Fruit fly (Drosophila melanogaster) whole organism, embryonic: ENCODE measurements around the gene CG14135.

Source experiments
- Asciz ChIP-seq: fragments of 200-800 bp; sonication (Bioruptor generic); optimal IDR thresholded peaks from 2 replicates; lab custom pipeline; 2017; ENCODE audit warnings: missing biosample characterization, mild to moderate bottlenecking, missing genetic modification characterization, missing genetic modification reagents
- Atf3 ChIP-seq: fragments of 200-800 bp; sonication (Bioruptor generic); optimal IDR thresholded peaks from 3 replicates; lab custom pipeline; 2016; ENCODE audit warnings: missing biosample characterization, missing genetic modification characterization
- BtbVII ChIP-seq: fragments of 200-800 bp; sonication (Bioruptor generic); optimal IDR thresholded peaks from 3 replicates; lab custom pipeline; 2017; ENCODE audit warnings: missing biosample characterization, mild to moderate bottlenecking, missing genetic modification characterization
- Bteb2 ChIP-seq: fragments of 200-800 bp; sonication (Bioruptor generic); optimal IDR thresholded peaks from 2 replicates; lab custom pipeline; 2016; ENCODE audit warnings: missing biosample characterization, missing genetic modification characterization
- CG10654 ChIP-seq: fragments of 200-800 bp; sonication (Bioruptor generic); optimal IDR thresholded peaks from 2 replicates; lab custom pipeline; 2016; ENCODE audit warnings: missing biosample characterization, missing genetic modification characterization
- CG11695 ChIP-seq: fragments of 200-800 bp; sonication (Bioruptor generic); IDR thresholded peaks from 3 replicates; pipeline ENCODE4 v1.3.6; 2022; ENCODE audit warnings: missing biosample characterization, missing genetic modification characterization
- CG1233 ChIP-seq: fragments of 200-800 bp; sonication (Bioruptor generic); optimal IDR thresholded peaks from 4 replicates; lab custom pipeline; 2018; ENCODE audit warnings: missing biosample characterization, mild to moderate bottlenecking, missing genetic modification characterization
- CG13123 ChIP-seq: fragments of 200-800 bp; sonication (Bioruptor generic); optimal IDR thresholded peaks from 2 replicates; lab custom pipeline; 2016; ENCODE audit warnings: missing biosample characterization, missing genetic modification characterization
- CG15696 ChIP-seq: fragments of 200-800 bp; sonication (Bioruptor generic); optimal IDR thresholded peaks from 2 replicates; lab custom pipeline; 2019; ENCODE audit warnings: missing biosample characterization, mild to moderate bottlenecking, missing genetic modification characterization, moderate library complexity
- CG1603 ChIP-seq: fragments of 200-800 bp; sonication (Bioruptor generic); optimal IDR thresholded peaks from 2 replicates; lab custom pipeline; 2019; ENCODE audit warnings: missing biosample characterization, mild to moderate bottlenecking, missing genetic modification characterization, moderate library complexity
- CG17361 ChIP-seq: fragments of 200-800 bp; sonication (Bioruptor generic); IDR thresholded peaks from 3 replicates; pipeline ENCODE4 v1.3.6; 2022; ENCODE audit warnings: missing biosample characterization, missing genetic modification characterization
- CG18619 ChIP-seq: fragments of 200-800 bp; sonication (Bioruptor generic); optimal IDR thresholded peaks from 3 replicates; lab custom pipeline; 2017; ENCODE audit warnings: missing biosample characterization, mild to moderate bottlenecking, missing genetic modification characterization
- CG2116 ChIP-seq: fragments of 200-800 bp; sonication (Bioruptor generic); optimal IDR thresholded peaks from 3 replicates; lab custom pipeline; 2018; ENCODE audit warnings: missing biosample characterization, mild to moderate bottlenecking, missing genetic modification characterization
- CG2202 ChIP-seq: fragments of 200-800 bp; sonication (Bioruptor generic); optimal IDR thresholded peaks from 2 replicates; lab custom pipeline; 2018; ENCODE audit warnings: missing biosample characterization, mild to moderate bottlenecking, missing genetic modification characterization
- CG31365 ChIP-seq: fragments of 200-800 bp; sonication (Bioruptor generic); optimal IDR thresholded peaks from 2 replicates; lab custom pipeline; 2018; ENCODE audit warnings: missing biosample characterization, mild to moderate bottlenecking, missing genetic modification characterization
- CG31388 ChIP-seq: fragments of 200-800 bp; sonication (Bioruptor generic); optimal IDR thresholded peaks from 2 replicates; lab custom pipeline; 2016; ENCODE audit warnings: missing biosample characterization, missing genetic modification characterization
- CG3163 ChIP-seq: fragments of 200-800 bp; sonication (Bioruptor generic); optimal IDR thresholded peaks from 3 replicates; lab custom pipeline; 2016; ENCODE audit warnings: missing biosample characterization, missing genetic modification characterization
- CG3726 ChIP-seq: fragments of 200-800 bp; sonication (Bioruptor generic); IDR thresholded peaks from 3 replicates; pipeline ENCODE4, ENCODE4 v1.3.6; 2022; ENCODE audit warnings: missing biosample characterization, missing genetic modification characterization
- CG5245 ChIP-seq: fragments of 200-800 bp; sonication (Bioruptor generic); optimal IDR thresholded peaks from 3 replicates; lab custom pipeline; 2016; ENCODE audit warnings: missing biosample characterization, missing genetic modification characterization
- CG5953 ChIP-seq: fragments of 200-800 bp; sonication (Bioruptor generic); IDR thresholded peaks from 2 replicates; pipeline ENCODE4 v1.3.6; 2022; ENCODE audit warnings: missing biosample characterization, missing genetic modification characterization
- CG8388 ChIP-seq: fragments of 200-800 bp; sonication (Bioruptor generic); optimal IDR thresholded peaks from 2 replicates; lab custom pipeline; 2019; ENCODE audit warnings: missing biosample characterization, mild to moderate bottlenecking, missing genetic modification characterization, moderate library complexity
- CG8765 ChIP-seq: fragments of 200-800 bp; sonication (Bioruptor generic); IDR thresholded peaks from 2 replicates; pipeline ENCODE4 v1.3.6; 2022; ENCODE audit warnings: missing biosample characterization, missing genetic modification characterization
- CG9797 ChIP-seq: fragments of 200-800 bp; sonication (Bioruptor generic); optimal IDR thresholded peaks from 3 replicates; lab custom pipeline; 2018; ENCODE audit warnings: missing biosample characterization, mild to moderate bottlenecking, missing genetic modification characterization
- CoRest ChIP-seq: fragments of 200-800 bp; sonication (Bioruptor generic); optimal IDR thresholded peaks from 3 replicates; lab custom pipeline; 2018; ENCODE audit warnings: missing biosample characterization, mild to moderate bottlenecking, missing genetic modification characterization, moderate library complexity
- Drgx ChIP-seq: fragments of 200-800 bp; sonication (Bioruptor generic); IDR thresholded peaks from 2 replicates; pipeline ENCODE4 v1.3.6; 2022; ENCODE audit warnings: missing biosample characterization, missing genetic modification characterization
- Hey ChIP-seq: fragments of 200-800 bp; sonication (Bioruptor generic); optimal IDR thresholded peaks from 3 replicates; lab custom pipeline; 2018; ENCODE audit warnings: missing biosample characterization, mild to moderate bottlenecking, missing genetic modification characterization
- Hmr ChIP-seq: fragments of 200-800 bp; sonication (Bioruptor generic); optimal IDR thresholded peaks from 3 replicates; lab custom pipeline; 2017; ENCODE audit warnings: mild to moderate bottlenecking, missing biosample characterization, missing genetic modification reagents, missing genetic modification characterization
- Lhr ChIP-seq: fragments of 200-800 bp; sonication (Bioruptor generic); optimal IDR thresholded peaks from 3 replicates; lab custom pipeline; 2017; ENCODE audit warnings: mild to moderate bottlenecking, missing biosample characterization, missing genetic modification reagents, missing genetic modification characterization
- Mad ChIP-seq: fragments of 200-800 bp; sonication (Bioruptor generic); optimal IDR thresholded peaks from 2 replicates; lab custom pipeline; 2016; ENCODE audit warnings: missing biosample characterization, missing genetic modification characterization
- Optix ChIP-seq: fragments of 200-800 bp; sonication (Bioruptor generic); IDR thresholded peaks from 3 replicates; pipeline ENCODE4 v1.3.6; 2022; ENCODE audit warnings: missing biosample characterization, missing genetic modification characterization
- Sry-δ ChIP-seq: fragments of 200-800 bp; sonication (Bioruptor generic); optimal IDR thresholded peaks from 2 replicates; lab custom pipeline; 2016; ENCODE audit warnings: missing biosample characterization, missing genetic modification characterization
- Tbp ChIP-seq: fragments of >200 bp; optimal IDR thresholded peaks from 2 replicates; lab custom pipeline; 2018; ENCODE audit warnings: missing biosample characterization, missing genetic modification characterization
- Vsx1 ChIP-seq: fragments of 200-800 bp; sonication (Bioruptor generic); optimal IDR thresholded peaks from 2 replicates; lab custom pipeline; 2017; ENCODE audit warnings: missing biosample characterization, mild to moderate bottlenecking, missing genetic modification characterization, missing genetic modification reagents
- Xrp1 ChIP-seq: fragments of 200-800 bp; sonication (Bioruptor generic); IDR thresholded peaks from 2 replicates; pipeline ENCODE4 v1.3.6; 2022; ENCODE audit warnings: missing biosample characterization, missing genetic modification characterization
- cato ChIP-seq: fragments of 200-800 bp; sonication (Bioruptor generic); optimal IDR thresholded peaks from 2 replicates; lab custom pipeline; 2016; ENCODE audit warnings: missing biosample characterization, missing genetic modification characterization, borderline replicate concordance
- chinmo ChIP-seq: fragments of 200-800 bp; sonication (Bioruptor generic); IDR thresholded peaks from 4 replicates; pipeline ENCODE4 v1.3.6; 2022; ENCODE audit warnings: missing biosample characterization, missing genetic modification characterization; ENCODE audit not compliant: partially characterized antibody
- ci ChIP-seq: fragments of 200-800 bp; sonication (Bioruptor generic); IDR thresholded peaks from 3 replicates; pipeline ENCODE4 v1.3.6; 2022; ENCODE audit warnings: missing biosample characterization, missing genetic modification characterization
- dpn ChIP-seq, 2 experiments: fragments of 200-800 bp; sonication (Bioruptor generic); optimal IDR thresholded peaks; 3 replicates each; lab custom pipeline; 2016; ENCODE audit warnings: missing biosample characterization in 2 of 2, missing genetic modification characterization in 2 of 2
- gce ChIP-seq: fragments of 200-800 bp; sonication (Bioruptor generic); IDR thresholded peaks from 3 replicates; pipeline ENCODE4 v1.3.6; 2022; ENCODE audit warnings: missing biosample characterization, missing genetic modification characterization
- hth ChIP-seq: fragments of >200 bp; optimal IDR thresholded peaks from 2 replicates; lab custom pipeline; 2017; ENCODE audit warnings: inconsistent platforms
- jigr1 ChIP-seq: fragments of 200-800 bp; sonication (Bioruptor generic); IDR thresholded peaks from 3 replicates; pipeline ENCODE4 v1.3.6; 2022; ENCODE audit warnings: missing biosample characterization, missing genetic modification characterization
- jumu ChIP-seq: fragments of 200-800 bp; sonication (Bioruptor generic); optimal IDR thresholded peaks from 3 replicates; lab custom pipeline; 2016; ENCODE audit warnings: missing biosample characterization, missing genetic modification characterization
- klu ChIP-seq: fragments of 200-800 bp; sonication (Bioruptor generic); IDR thresholded peaks from 2 replicates; pipeline ENCODE4 v1.3.6; 2022; ENCODE audit warnings: missing biosample characterization, missing genetic modification characterization
- lab ChIP-seq: fragments of 200-800 bp; sonication (Bioruptor generic); optimal IDR thresholded peaks from 3 replicates; lab custom pipeline; 2017; ENCODE audit warnings: missing biosample characterization, missing genetic modification characterization, mild to moderate bottlenecking, moderate library complexity, missing genetic modification reagents
- lov ChIP-seq, 2 experiments: fragments of 200-800 bp in 1 of 2; fragments of >200 bp in 1 of 2; sonication (Bioruptor generic) in 1 of 2; IDR thresholded peaks in 1 of 2; optimal IDR thresholded peaks in 1 of 2; 2 replicates in 1 of 2; 3 replicates in 1 of 2; pipeline versions ENCODE4 v1.3.6 to Lab custom; 2017 to 2022; ENCODE audit warnings: missing biosample characterization in 1 of 2, missing genetic modification characterization in 1 of 2
- ro ChIP-seq: fragments of 200-800 bp; sonication (Bioruptor generic); IDR thresholded peaks from 2 replicates; pipeline ENCODE4 v1.3.6; 2022; ENCODE audit warnings: missing biosample characterization, missing genetic modification characterization
- run ChIP-seq: fragments of 200-800 bp; sonication (Bioruptor generic); optimal IDR thresholded peaks from 3 replicates; lab custom pipeline; 2018; ENCODE audit warnings: missing biosample characterization, mild to moderate bottlenecking, missing genetic modification characterization
- slou ChIP-seq: fragments of 200-800 bp; sonication (Bioruptor generic); optimal IDR thresholded peaks from 3 replicates; lab custom pipeline; 2016; ENCODE audit warnings: missing biosample characterization, missing genetic modification characterization
- twi ChIP-seq: fragments of 200-800 bp; optimal IDR thresholded peaks from 2 replicates; lab custom pipeline; 2019; ENCODE audit warnings: missing biosample characterization, mild to moderate bottlenecking, missing genetic modification characterization, moderate library complexity

Gene CG14135

dm6 chr3L:11683819-11684521 lies 7.4 kb upstream of the CG14135 start, which contains the start of gene Sugb (continued):
- TF ChIP-seq twi (tag; lab: Kevin White, UChicago) (no peak), Asciz (peak; percentile 39), CG1233 (GFP tag; lab: Kevin White, UChicago) (peak; percentile 59), Xrp1 (peak; percentile 78), Sry-δ (GFP tag; lab: Kevin White, UChicago) (peak; percentile 72), jumu (GFP tag; lab: Kevin White, UChicago) (peak; percentile 5), Hey (tag; lab: Kevin White, UChicago) (peak; percentile 48), Vsx1 (GFP tag; lab: Kevin White, UChicago) (peak; percentile 78), ro (GFP tag; lab: Robert Waterston, UW) (no peak), CG31388 (GFP tag; lab: Kevin White, UChicago) (no peak), CG5953 (GFP tag; lab: Robert Waterston, UW) (no peak), Hmr (GFP tag; lab: Kevin White, UChicago) (peak; percentile 71), Lhr (peak; percentile 27), CG3726 (GFP tag; lab: Robert Waterston, UW) (no peak), Drgx (peak; percentile 75), cato (GFP tag; lab: Kevin White, UChicago) (no peak), CG31365 (no peak), Bteb2 (peak; percentile 74), BtbVII (GFP tag; lab: Kevin White, UChicago) (peak; percentile 55), chinmo (GFP tag; lab: Robert Waterston, UW) (0 out of 4 replicates have a peak, but pooled peaks have one; percentile 62), CG9797 (GFP tag; lab: Kevin White, UChicago) (no peak), CoRest (tag; lab: Kevin White, UChicago) (peak; percentile 64), CG3163 (GFP tag; lab: Kevin White, UChicago) (peak; percentile 55), CG5245 (GFP tag; lab: Kevin White, UChicago) (peak; percentile 42), slou (GFP tag; lab: Kevin White, UChicago) (no peak), CG13123 (GFP tag; lab: Kevin White, UChicago) (no peak), CG8765 (GFP tag; lab: Robert Waterston, UW) (no peak), CG8388 (GFP tag; lab: Kevin White, UChicago) (peak; percentile 36), CG11695 (GFP tag; lab: Robert Waterston, UW) (peak; percentile 41; the same call in 1 of the 3 replicates), lab (GFP tag; lab: Kevin White, UChicago) (peak; percentile 77), run (tag; lab: Kevin White, UChicago) (peak; percentile 26), dpn (GFP tag; optimal IDR thresholded peaks at IDR 0.05; lab: Kevin White, UChicago) (peak; percentile 58 to 73), Tbp (GFP tag; lab: Kevin White, UChicago) (no peak), hth (no peak), klu (no peak), gce (GFP tag; lab: Robert Waterston, UW) (no peak; the same call in 2 of the 3 replicates), Optix (no peak; the same call in 2 of the 3 replicates), CG10654 (GFP tag; lab: Kevin White, UChicago) (peak; percentile 33), Mad (GFP tag; lab: Kevin White, UChicago) (peak; percentile 67), Atf3 (GFP tag; lab: Kevin White, UChicago) (peak; percentile 5), CG2116 (GFP tag; lab: Kevin White, UChicago) (peak; percentile 38), CG2202 (tag; lab: Kevin White, UChicago) (peak; percentile 9), lov (optimal IDR thresholded peaks at IDR 0.05; lab: Kevin White, UChicago) (no peak), lov (GFP tag; IDR thresholded peaks at IDR 0.05; lab: Robert Waterston, UW) (no peak), CG17361 (GFP tag; lab: Robert Waterston, UW) (peak; percentile 48; the same call in 2 of the 3 replicates), CG1603 (no peak), jigr1 (GFP tag; lab: Robert Waterston, UW) (no peak), ci (GFP tag; lab: Robert Waterston, UW) (peak; percentile 73; the same call in 2 of the 3 replicates), CG18619 (GFP tag; lab: Kevin White, UChicago) (peak; percentile 54), CG15696 (tag; lab: Kevin White, UChicago) (peak; percentile 43)
